Worm (Caenorhabditis elegans): Measurements from ENCODE around the gene T21C9.11.

- TF ChIP-seq ama-1 (optimal IDR thresholded peaks at IDR 0.05) (no peak), scrt-1 (GFP tag; IDR thresholded peaks at IDR 0.05) (no peak), B0310.2 (tag; optimal IDR thresholded peaks at IDR 0.05) (no peak), ceh-13 (GFP tag; optimal IDR thresholded peaks at IDR 0.05) (no peak), tbx-37 (GFP tag; conservative IDR thresholded peaks at IDR 0.05) (no peak), hnd-1 (tag; optimal IDR thresholded peaks at IDR 0.05) (no peak), tbx-11 (GFP tag; IDR thresholded peaks at IDR 0.05) (no peak), flt-1 (GFP tag; IDR thresholded peaks at IDR 0.05) (no peak), ets-7 (tag; optimal IDR thresholded peaks at IDR 0.05) (no peak), ceh-36 (tag; optimal IDR thresholded peaks at IDR 0.05) (no peak), hmg-4 (GFP tag; optimal IDR thresholded peaks at IDR 0.05) (no peak), tra-4 (tag; optimal IDR thresholded peaks at IDR 0.05) (no peak), aly-1 (tag; optimal IDR thresholded peaks at IDR 0.05) (no peak)
These were observed 4.8 kb downstream of the T21C9.11 start, which contains the start of gene ttr-23 for ce11 chrV:10589774-10590528.

Measured in whole organism, early embryonic.